Fruit fly (Drosophila melanogaster) whole organism, embryonic: ENCODE measurements around the gene Cht5.

Experiments used
- Abd-B ChIP-seq: fragments of 200-800 bp; sonication (Bioruptor generic); optimal IDR thresholded peaks from 2 replicates; lab custom pipeline; 2018; ENCODE audit warnings: missing biosample characterization, mild to moderate bottlenecking, missing genetic modification characterization, moderate library complexity
- Awh ChIP-seq: fragments of 200-800 bp; sonication (Bioruptor generic); IDR thresholded peaks from 2 replicates; pipeline ENCODE4, ENCODE4 v1.3.6; 2022; ENCODE audit warnings: missing biosample characterization, missing genetic modification characterization
- CG10209 ChIP-seq: fragments of 200-800 bp; sonication (Bioruptor generic); optimal IDR thresholded peaks from 3 replicates; lab custom pipeline; 2017; ENCODE audit warnings: missing biosample characterization, mild to moderate bottlenecking, missing genetic modification characterization, missing genetic modification reagents
- CG10267 ChIP-seq: fragments of 200-800 bp; sonication (Bioruptor generic); optimal IDR thresholded peaks from 2 replicates; lab custom pipeline; 2018; ENCODE audit warnings: missing biosample characterization, mild to moderate bottlenecking, missing genetic modification characterization, moderate library complexity
- CG10959 ChIP-seq: fragments of 200-800 bp; sonication (Bioruptor generic); IDR thresholded peaks from 2 replicates; pipeline ENCODE4 v1.3.6; 2022; ENCODE audit warnings: missing biosample characterization, missing genetic modification characterization
- CG14965 ChIP-seq: fragments of 200-800 bp; sonication (Bioruptor generic); optimal IDR thresholded peaks from 2 replicates; lab custom pipeline; 2016; ENCODE audit warnings: missing biosample characterization, missing genetic modification characterization, borderline replicate concordance
- CG15073 ChIP-seq: fragments of 200-800 bp; sonication (Bioruptor generic); optimal IDR thresholded peaks from 2 replicates; lab custom pipeline; 2016; ENCODE audit warnings: missing biosample characterization, missing genetic modification characterization
- CG1647 ChIP-seq: fragments of 200-800 bp; sonication (Bioruptor generic); optimal IDR thresholded peaks from 3 replicates; lab custom pipeline; 2016; ENCODE audit warnings: missing biosample characterization, missing genetic modification characterization
- CG16813 ChIP-seq: fragments of 200-800 bp; sonication (Bioruptor generic); IDR thresholded peaks from 3 replicates; pipeline ENCODE4 v1.3.6; 2022; ENCODE audit warnings: missing biosample characterization, missing genetic modification characterization; ENCODE audit not compliant: partially characterized antibody
- CG16863 ChIP-seq: fragments of 200-800 bp; sonication (Bioruptor generic); optimal IDR thresholded peaks from 3 replicates; lab custom pipeline; 2016; ENCODE audit warnings: missing biosample characterization, missing genetic modification characterization
- CG17802 ChIP-seq: fragments of 200-800 bp; sonication (Bioruptor generic); optimal IDR thresholded peaks from 2 replicates; lab custom pipeline; 2018; ENCODE audit warnings: missing biosample characterization, mild to moderate bottlenecking, missing genetic modification characterization, moderate library complexity
- CG18262 ChIP-seq: fragments of 200-800 bp; optimal IDR thresholded peaks from 3 replicates; lab custom pipeline; 2019; ENCODE audit warnings: missing biosample characterization, mild to moderate bottlenecking, missing genetic modification characterization, moderate library complexity
- CG1832 ChIP-seq: fragments of 200-800 bp; sonication (Bioruptor generic); optimal IDR thresholded peaks from 2 replicates; lab custom pipeline; 2017; ENCODE audit warnings: missing biosample characterization, mild to moderate bottlenecking, missing genetic modification characterization, inconsistent platforms
- CG30403 ChIP-seq: fragments of 200-800 bp; sonication (Bioruptor generic); optimal IDR thresholded peaks from 3 replicates; lab custom pipeline; 2016; ENCODE audit warnings: missing biosample characterization, missing genetic modification characterization
- CG34422 ChIP-seq: fragments of 200-800 bp; sonication (Bioruptor generic); IDR thresholded peaks from 3 replicates; pipeline ENCODE4 v1.3.6; 2022; ENCODE audit warnings: missing biosample characterization, missing genetic modification characterization
- CG6813 ChIP-seq: fragments of 200-800 bp; sonication (Bioruptor generic); optimal IDR thresholded peaks from 2 replicates; lab custom pipeline; 2017; ENCODE audit warnings: missing biosample characterization, missing genetic modification characterization, mild to moderate bottlenecking, moderate library complexity, missing genetic modification reagents
- CG6854 ChIP-seq: fragments of 200-800 bp; sonication (Bioruptor generic); optimal IDR thresholded peaks from 3 replicates; lab custom pipeline; 2017; ENCODE audit warnings: missing biosample characterization, mild to moderate bottlenecking, missing genetic modification characterization
- CG7839 ChIP-seq: fragments of 200-800 bp; sonication (Bioruptor generic); optimal IDR thresholded peaks from 3 replicates; lab custom pipeline; 2018; ENCODE audit warnings: missing biosample characterization, mild to moderate bottlenecking, missing genetic modification characterization, moderate library complexity
- CG7963 ChIP-seq: fragments of 200-800 bp; sonication (Bioruptor generic); IDR thresholded peaks from 3 replicates; pipeline ENCODE4 v1.3.6; 2022; ENCODE audit warnings: missing biosample characterization, missing genetic modification characterization; ENCODE audit not compliant: partially characterized antibody
- CG8290 ChIP-seq, 3 experiments: fragments of 200-800 bp; sonication (Bioruptor generic); optimal IDR thresholded peaks; 2 replicates each; lab custom pipeline; 2016 to 2019; ENCODE audit warnings: missing biosample characterization in 3 of 3, missing genetic modification characterization in 3 of 3, mild to moderate bottlenecking in 2 of 3, moderate library complexity in 1 of 3
- D19A ChIP-seq: fragments of 200-800 bp; optimal IDR thresholded peaks from 3 replicates; lab custom pipeline; 2019; ENCODE audit warnings: missing biosample characterization, mild to moderate bottlenecking, missing genetic modification characterization, moderate library complexity
- Hr39 ChIP-seq: fragments of >200 bp; optimal IDR thresholded peaks from 2 replicates; lab custom pipeline; 2017
- Lhr ChIP-seq: fragments of 200-800 bp; sonication (Bioruptor generic); optimal IDR thresholded peaks from 3 replicates; lab custom pipeline; 2017; ENCODE audit warnings: mild to moderate bottlenecking, missing biosample characterization, missing genetic modification reagents, missing genetic modification characterization
- MTF-1 ChIP-seq: fragments of 200-800 bp; sonication (Bioruptor generic); optimal IDR thresholded peaks from 2 replicates; lab custom pipeline; 2018; ENCODE audit warnings: missing biosample characterization, mild to moderate bottlenecking, missing genetic modification characterization, borderline replicate concordance
- Med ChIP-seq: fragments of 200-800 bp; sonication (Bioruptor generic); peaks from one replicate; lab custom pipeline; 2016; ENCODE audit warnings: missing biosample characterization, missing genetic modification characterization, mild to moderate bottlenecking, inconsistent platforms, moderate library complexity
- Meics ChIP-seq: fragments of 200-800 bp; sonication (Bioruptor generic); optimal IDR thresholded peaks from 2 replicates; lab custom pipeline; 2017; ENCODE audit warnings: missing biosample characterization, mild to moderate bottlenecking, missing genetic modification characterization
- Mrtf ChIP-seq: fragments of 200-800 bp; sonication (Bioruptor generic); IDR thresholded peaks from 3 replicates; pipeline ENCODE4 v1.3.6; 2022; ENCODE audit warnings: missing biosample characterization, missing genetic modification characterization
- PHDP ChIP-seq: fragments of 200-800 bp; sonication (Bioruptor generic); optimal IDR thresholded peaks from 3 replicates; lab custom pipeline; 2018; ENCODE audit warnings: missing biosample characterization, mild to moderate bottlenecking, missing genetic modification characterization, moderate library complexity
- Poxn ChIP-seq: fragments of 200-800 bp; sonication (Bioruptor generic); IDR thresholded peaks from 2 replicates; pipeline ENCODE4 v1.3.6; 2022; ENCODE audit warnings: missing biosample characterization, missing genetic modification characterization
- Ptx1 ChIP-seq: fragments of 200-800 bp; sonication (Bioruptor generic); IDR thresholded peaks from 2 replicates; pipeline ENCODE4 v1.3.6; 2022; ENCODE audit warnings: missing biosample characterization, missing genetic modification characterization
- Scr ChIP-seq: fragments of 200-800 bp; sonication (Bioruptor generic); IDR thresholded peaks from 2 replicates; pipeline ENCODE4 v1.3.6; 2022; ENCODE audit warnings: missing biosample characterization, missing genetic modification characterization; ENCODE audit not compliant: partially characterized antibody
- Sox100B ChIP-seq: fragments of 200-800 bp; sonication (Bioruptor generic); optimal IDR thresholded peaks from 3 replicates; lab custom pipeline; 2018; ENCODE audit warnings: missing biosample characterization, mild to moderate bottlenecking, missing genetic modification characterization
- Sox102F ChIP-seq: fragments of 200-800 bp; sonication (Bioruptor generic); optimal IDR thresholded peaks from 2 replicates; lab custom pipeline; 2018; ENCODE audit warnings: missing biosample characterization, mild to moderate bottlenecking, missing genetic modification characterization, moderate library complexity
- al ChIP-seq: fragments of 200-800 bp; sonication (Bioruptor generic); IDR thresholded peaks from 2 replicates; pipeline ENCODE4 v1.3.6; 2022; ENCODE audit warnings: missing biosample characterization, missing genetic modification characterization
- az2 ChIP-seq: fragments of 200-800 bp; sonication (Bioruptor generic); optimal IDR thresholded peaks from 3 replicates; lab custom pipeline; 2016; ENCODE audit warnings: missing biosample characterization, missing genetic modification characterization
- caup ChIP-seq: fragments of 200-800 bp; sonication (Bioruptor generic); optimal IDR thresholded peaks from 3 replicates; lab custom pipeline; 2017; ENCODE audit warnings: missing biosample characterization, mild to moderate bottlenecking, missing genetic modification characterization, moderate library complexity; ENCODE audit not compliant: severe bottlenecking
- dan ChIP-seq: fragments of 200-800 bp; sonication (Bioruptor generic); IDR thresholded peaks from 2 replicates; pipeline ENCODE4 v1.3.6; 2022; ENCODE audit warnings: missing biosample characterization, missing genetic modification characterization
- emc ChIP-seq: fragments of 200-800 bp; sonication (Bioruptor generic); optimal IDR thresholded peaks from 2 replicates; lab custom pipeline; 2016; ENCODE audit warnings: missing biosample characterization, missing genetic modification characterization
- fd3F ChIP-seq: fragments of 200-800 bp; sonication (Bioruptor generic); optimal IDR thresholded peaks from 2 replicates; lab custom pipeline; 2018; ENCODE audit warnings: missing biosample characterization, mild to moderate bottlenecking, missing genetic modification characterization, moderate library complexity
- gem ChIP-seq: fragments of 200-800 bp; sonication (Bioruptor generic); optimal IDR thresholded peaks from 2 replicates; lab custom pipeline; 2019; ENCODE audit warnings: missing biosample characterization, mild to moderate bottlenecking, missing genetic modification characterization, moderate library complexity
- gro ChIP-seq: fragments of 200-800 bp; sonication (Bioruptor generic); optimal IDR thresholded peaks from 2 replicates; lab custom pipeline; 2016; ENCODE audit warnings: missing biosample characterization, missing genetic modification characterization
- lab ChIP-seq: fragments of 200-800 bp; sonication (Bioruptor generic); optimal IDR thresholded peaks from 3 replicates; lab custom pipeline; 2017; ENCODE audit warnings: missing biosample characterization, missing genetic modification characterization, mild to moderate bottlenecking, moderate library complexity, missing genetic modification reagents
- nmo ChIP-seq: fragments of 200-800 bp; sonication (Bioruptor generic); optimal IDR thresholded peaks from 2 replicates; lab custom pipeline; 2018; ENCODE audit warnings: missing biosample characterization, mild to moderate bottlenecking, missing genetic modification characterization, moderate library complexity
- phol ChIP-seq: fragments of 200-800 bp; sonication (Bioruptor generic); optimal IDR thresholded peaks from 3 replicates; lab custom pipeline; 2018; ENCODE audit warnings: missing biosample characterization, mild to moderate bottlenecking, missing genetic modification characterization, moderate library complexity
- pros ChIP-seq: fragments of 200-800 bp; sonication (Bioruptor generic); optimal IDR thresholded peaks from 3 replicates; lab custom pipeline; 2019; ENCODE audit warnings: missing biosample characterization, mild to moderate bottlenecking, missing genetic modification characterization, moderate library complexity
- pum ChIP-seq: fragments of 200-800 bp; sonication (Bioruptor generic); optimal IDR thresholded peaks from 2 replicates; lab custom pipeline; 2016; ENCODE audit warnings: missing biosample characterization, missing genetic modification characterization
- row ChIP-seq: fragments of 200-800 bp; sonication (Bioruptor generic); IDR thresholded peaks from 3 replicates; pipeline ENCODE4 v1.3.6; 2022; ENCODE audit warnings: missing biosample characterization, missing genetic modification characterization
- sima ChIP-seq: fragments of 200-800 bp; sonication (Bioruptor generic); optimal IDR thresholded peaks from 2 replicates; lab custom pipeline; 2016; ENCODE audit warnings: missing biosample characterization, missing genetic modification characterization
- so ChIP-seq: fragments of 200-800 bp; sonication (Bioruptor generic); IDR thresholded peaks from 3 replicates; pipeline ENCODE4 v1.3.6; 2022; ENCODE audit warnings: missing biosample characterization, missing genetic modification characterization
- vvl ChIP-seq: fragments of 200-800 bp; sonication (Bioruptor generic); IDR thresholded peaks from 2 replicates; pipeline ENCODE4 v1.3.6; 2022; ENCODE audit warnings: missing biosample characterization, missing genetic modification characterization
- wdn ChIP-seq: fragments of 200-800 bp; sonication (Bioruptor generic); IDR thresholded peaks from 2 replicates; pipeline ENCODE4 v1.3.6; 2022; ENCODE audit warnings: missing biosample characterization, missing genetic modification characterization

Cht5 gene

DNA sequence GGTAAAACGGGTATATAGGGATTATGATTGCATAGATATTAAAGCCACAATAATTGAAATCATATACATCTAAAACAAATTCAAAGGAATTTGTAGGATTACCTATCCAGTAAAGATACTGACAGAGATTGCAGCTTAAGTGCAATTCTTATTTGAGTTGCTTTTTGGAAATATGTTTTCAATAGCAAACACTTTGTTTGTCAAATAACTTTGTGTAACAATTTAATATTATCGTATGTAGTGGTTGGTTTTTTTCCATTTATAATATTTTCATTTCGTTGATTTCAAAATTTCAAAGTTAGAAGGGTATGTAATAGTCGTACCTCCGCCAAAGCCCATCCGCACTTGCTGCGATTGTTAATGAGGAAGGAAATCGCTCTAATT is 39.4 kb downstream of the Cht5 start (continued):
- TF ChIP-seq Lhr (GFP tag; lab: Kevin White, UChicago) (no peak), CG8290 (GFP tag; optimal IDR thresholded peaks at IDR 0.05; lab: Kevin White, UChicago) (no peak), CG8290 (tag; optimal IDR thresholded peaks at IDR 0.05; lab: Kevin White, UChicago) (no peak), CG16813 (GFP tag; lab: Robert Waterston, UW) (no peak), Hr39 (no peak), CG7963 (GFP tag; lab: Robert Waterston, UW) (no peak), Scr (no peak), phol (peak; percentile 7), dan (GFP tag; lab: Robert Waterston, UW) (no peak), Sox100B (GFP tag; lab: Kevin White, UChicago) (peak; percentile 16), MTF-1 (GFP tag; lab: Kevin White, UChicago) (no peak), CG1647 (GFP tag; lab: Kevin White, UChicago) (no peak), Awh (GFP tag; lab: Robert Waterston, UW) (no peak), lab (GFP tag; lab: Kevin White, UChicago) (no peak), CG34422 (GFP tag; lab: Robert Waterston, UW) (no peak), sima (GFP tag; lab: Kevin White, UChicago) (no peak), CG30403 (peak; percentile 5), Abd-B (GFP tag; lab: Kevin White, UChicago) (no peak), so (no peak), Med (GFP tag; lab: Kevin White, UChicago) (no peak), D19A (tag; lab: Kevin White, UChicago) (peak; percentile 13), az2 (GFP tag; lab: Kevin White, UChicago) (no peak), caup (GFP tag; lab: Kevin White, UChicago) (no peak), pros (GFP tag; lab: Kevin White, UChicago) (no peak), CG10959 (GFP tag; lab: Robert Waterston, UW) (no peak), Sox102F (GFP tag; lab: Kevin White, UChicago) (no peak), PHDP (no peak), pum (GFP tag; lab: Kevin White, UChicago) (no peak), al (GFP tag; lab: Robert Waterston, UW) (no peak), gem (peak; percentile 34), CG17802 (tag; lab: Kevin White, UChicago) (no peak), CG16863 (GFP tag; lab: Kevin White, UChicago) (no peak), CG15073 (GFP tag; lab: Kevin White, UChicago) (no peak), gro (GFP tag; lab: Kevin White, UChicago) (no peak), CG1832 (GFP tag; lab: Kevin White, UChicago) (no peak), CG6813 (GFP tag; lab: Kevin White, UChicago) (no peak), CG10267 (tag; lab: Kevin White, UChicago) (no peak), wdn (GFP tag; lab: Robert Waterston, UW) (no peak), CG6854 (no peak), Mrtf (no peak), row (GFP tag; lab: Robert Waterston, UW) (0 out of 3 replicates have a peak, but pooled peaks have one; percentile 17), emc (GFP tag; lab: Kevin White, UChicago) (no peak), CG18262 (tag; lab: Kevin White, UChicago) (peak; percentile 12), CG10209 (GFP tag; lab: Kevin White, UChicago) (no peak), Ptx1 (GFP tag; lab: Robert Waterston, UW) (no peak), CG7839 (no peak), fd3F (GFP tag; lab: Kevin White, UChicago) (no peak), nmo (GFP tag; lab: Kevin White, UChicago) (peak; percentile 21), Poxn (GFP tag; lab: Robert Waterston, UW) (no peak), vvl (GFP tag; lab: Robert Waterston, UW) (no peak), Meics (GFP tag; lab: Kevin White, UChicago) (no peak), CG14965 (no peak)
